Fruit fly (Drosophila melanogaster): ENCODE measurements around the gene CG13282.

CG13282 gene

DNA sequence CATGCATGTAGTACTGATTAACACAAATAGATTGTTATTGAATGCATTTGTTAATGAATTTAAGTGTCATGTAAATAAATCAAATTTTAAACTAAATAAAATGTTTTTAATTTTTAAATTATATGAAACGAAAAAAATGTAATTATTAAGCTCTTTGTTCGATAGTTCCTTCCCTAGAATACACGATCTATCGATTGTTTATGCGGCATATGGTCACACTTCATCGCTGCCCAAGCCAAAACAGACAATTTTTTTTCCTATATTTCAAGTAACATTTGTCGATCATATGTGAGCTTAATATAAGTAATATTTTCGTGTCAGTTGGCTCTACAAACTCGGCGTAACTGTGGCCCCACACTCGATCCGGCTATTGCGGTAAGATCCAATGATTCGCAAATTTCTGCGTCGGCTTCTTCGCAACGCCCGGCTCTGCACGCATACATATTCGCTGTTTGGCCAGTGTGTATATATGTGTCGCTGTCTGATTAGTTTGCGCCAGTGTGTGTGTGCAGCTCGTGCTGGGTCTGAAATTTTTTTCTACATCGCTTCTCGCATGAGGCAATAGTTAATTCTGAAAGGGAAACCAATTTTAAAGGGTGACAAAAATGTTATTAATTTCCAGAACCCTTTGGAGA is 7.3 kb downstream of the CG13282 start, which contains the start of gene AspRS-m (continued):
- TF ChIP-seq CG32532 (GFP tag; IDR thresholded peaks at IDR 0.05) (peak; percentile 29; the same call in 1 of the 2 replicates), CG13624 (GFP tag; optimal IDR thresholded peaks at IDR 0.05) (no peak), Opbp (GFP tag; IDR thresholded peaks at IDR 0.05; ENCODE audit: partially characterized antibody) (peak; percentile 88; the same call in 2 of the 3 replicates), CG12155 (GFP tag; optimal IDR thresholded peaks at IDR 0.05) (no peak), Hr51 (GFP tag; optimal IDR thresholded peaks at IDR 0.05) (no peak), CkIIα-i1 (GFP tag; IDR thresholded peaks at IDR 0.05) (no peak), CG9727 (GFP tag; optimal IDR thresholded peaks at IDR 0.05) (peak; percentile 13), Mad (GFP tag; optimal IDR thresholded peaks at IDR 0.05) (no peak), Sox102F (GFP tag; optimal IDR thresholded peaks at IDR 0.05) (no peak), CG31388 (GFP tag; optimal IDR thresholded peaks at IDR 0.05) (no peak), Elba2 (GFP tag; optimal IDR thresholded peaks at IDR 0.05) (no peak), CG9817 (tag; optimal IDR thresholded peaks at IDR 0.05) (peak; percentile 28), kay (GFP tag; optimal IDR thresholded peaks at IDR 0.05) (no peak), CG16863 (GFP tag; optimal IDR thresholded peaks at IDR 0.05) (no peak), HmgD (GFP tag; optimal IDR thresholded peaks at IDR 0.05) (no peak), CG10147 (GFP tag; optimal IDR thresholded peaks at IDR 0.05) (no peak), ara (GFP tag; IDR thresholded peaks at IDR 0.05) (no peak), Drgx (GFP tag; IDR thresholded peaks at IDR 0.05) (no peak), Chrac-16 (GFP tag; optimal IDR thresholded peaks at IDR 0.05) (peak; percentile 9), CG15601 (tag; optimal IDR thresholded peaks at IDR 0.05) (no peak), Awh (GFP tag; IDR thresholded peaks at IDR 0.05) (no peak), D (optimal IDR thresholded peaks at IDR 0.05) (no peak), D (GFP tag; optimal IDR thresholded peaks at IDR 0.05) (no peak), CG12104 (GFP tag; optimal IDR thresholded peaks at IDR 0.05) (no peak), B-H1 (GFP tag; IDR thresholded peaks at IDR 0.05) (no peak), CG7839 (tag; optimal IDR thresholded peaks at IDR 0.05) (no peak), Tbp (GFP tag; optimal IDR thresholded peaks at IDR 0.05) (no peak), Oaz (GFP tag; IDR thresholded peaks at IDR 0.05) (no peak), Atf6 (GFP tag; IDR thresholded peaks at IDR 0.05) (no peak), lmd (GFP tag; IDR thresholded peaks at IDR 0.05) (no peak), Nf-YC (tag; optimal IDR thresholded peaks at IDR 0.05) (no peak), zf30C (GFP tag; optimal IDR thresholded peaks at IDR 0.05) (no peak), sens (GFP tag) (no peak), dm (GFP tag; optimal IDR thresholded peaks at IDR 0.05) (peak; percentile 1), CG43689 (GFP tag; IDR thresholded peaks at IDR 0.05) (no peak), MESR4 (GFP tag; optimal IDR thresholded peaks at IDR 0.05) (peak; percentile 64), ftz-f1 (GFP tag; optimal IDR thresholded peaks at IDR 0.05) (no peak), CoRest (tag; optimal IDR thresholded peaks at IDR 0.05) (peak; percentile 52), CG9215 (GFP tag; IDR thresholded peaks at IDR 0.05) (no peak), CG31224 (GFP tag; IDR thresholded peaks at IDR 0.05) (no peak), Xrp1 (GFP tag; IDR thresholded peaks at IDR 0.05) (no peak), gce (GFP tag; IDR thresholded peaks at IDR 0.05) (no peak), ssp (GFP tag; IDR thresholded peaks at IDR 0.05) (no peak), scrt (GFP tag; optimal IDR thresholded peaks at IDR 0.05) (no peak), H2.0 (GFP tag; IDR thresholded peaks at IDR 0.05) (peak; percentile 20; the same call in 1 of the 2 replicates), CG13296 (GFP tag; optimal IDR thresholded peaks at IDR 0.05) (no peak), trh (GFP tag; optimal IDR thresholded peaks at IDR 0.05) (no peak), MBD-R2 (GFP tag; IDR thresholded peaks at IDR 0.05) (peak; percentile 77), pho (GFP tag; optimal IDR thresholded peaks at IDR 0.05) (peak; percentile 25), gt (GFP tag; IDR thresholded peaks at IDR 0.05) (no peak), Optix (GFP tag; IDR thresholded peaks at IDR 0.05) (no peak), CG7987 (GFP tag; optimal IDR thresholded peaks at IDR 0.05) (no peak)
